Worm (Caenorhabditis elegans): ENCODE results near the gene fbxc-50.

- TF ChIP-seq klf-2 (GFP tag; conservative IDR thresholded peaks at IDR 0.05) (no peak), flt-1 (GFP tag; IDR thresholded peaks at IDR 0.05) (no peak), ztf-29 (GFP tag; IDR thresholded peaks at IDR 0.05) (no peak), tab-1 (GFP tag; IDR thresholded peaks at IDR 0.05) (no peak), med-1 (GFP tag; optimal IDR thresholded peaks at IDR 0.05; ENCODE audit: insufficient read depth) (no peak)
Observed at ce11 chrII:3278634-3279033, 30.7 kb upstream of the fbxc-50 start, which contains the start of gene wht-4.
